Fruit fly (Drosophila melanogaster): ENCODE data around the gene CG31637.

- no peak for TF ChIP-seq psq (GFP tag; optimal IDR thresholded peaks at IDR 0.05)
- TF ChIP-seq pan (optimal IDR thresholded peaks at IDR 0.05), result no peak
- no peak for TF ChIP-seq Hnf4 (GFP tag; optimal IDR thresholded peaks at IDR 0.05)
- TF ChIP-seq jim (GFP tag; optimal IDR thresholded peaks at IDR 0.05), result no peak
- no peak for TF ChIP-seq br (GFP tag; optimal IDR thresholded peaks at IDR 0.05)
- no peak for TF ChIP-seq usp (GFP tag; optimal IDR thresholded peaks at IDR 0.05)
- TF ChIP-seq sv (GFP tag; optimal IDR thresholded peaks at IDR 0.05), result no peak
- no peak for TF ChIP-seq rgr (GFP tag; optimal IDR thresholded peaks at IDR 0.05)
- no peak for TF ChIP-seq HLH106 (tag; optimal IDR thresholded peaks at IDR 0.05)
- no peak for TF ChIP-seq Mio (GFP tag; optimal IDR thresholded peaks at IDR 0.05)
- TF ChIP-seq tai (GFP tag; optimal IDR thresholded peaks at IDR 0.05), result no peak
- TF ChIP-seq woc (GFP tag; optimal IDR thresholded peaks at IDR 0.05), result no peak
- no peak for TF ChIP-seq CG32264 (GFP tag; optimal IDR thresholded peaks at IDR 0.05)
Measured at dm6 chr2L:6534125-6534815, 35.8 kb downstream of the CG31637 start.
